Fruit fly (Drosophila melanogaster) whole organism, embryonic: Measurements from ENCODE around the gene CG7139.
A peak's percentile ranks its signal among the peaks of the same experiment; 100 is the strongest.

Experiments
- Adf1 ChIP-seq: fragments of 200-800 bp; sonication (Bioruptor generic); IDR thresholded peaks from 2 replicates; pipeline ENCODE4 v1.3.6; 2022; ENCODE audit warnings: missing biosample characterization, missing genetic modification characterization
- Aef1 ChIP-seq: fragments of 200-800 bp; sonication (Bioruptor generic); IDR thresholded peaks from 3 replicates; pipeline ENCODE4 v1.3.6; 2022; ENCODE audit warnings: missing biosample characterization, missing genetic modification characterization
- Bteb2 ChIP-seq: fragments of 200-800 bp; sonication (Bioruptor generic); optimal IDR thresholded peaks from 2 replicates; lab custom pipeline; 2016; ENCODE audit warnings: missing biosample characterization, missing genetic modification characterization
- CG10321 ChIP-seq: fragments of 200-800 bp; sonication (Bioruptor generic); IDR thresholded peaks from 2 replicates; pipeline ENCODE4 v1.3.6; 2022; ENCODE audit warnings: missing biosample characterization, missing genetic modification characterization
- CG10979 ChIP-seq: fragments of 200-800 bp; sonication (Bioruptor generic); optimal IDR thresholded peaks from 2 replicates; lab custom pipeline; 2018; ENCODE audit warnings: missing biosample characterization, mild to moderate bottlenecking, missing genetic modification characterization, moderate library complexity
- CG15073 ChIP-seq: fragments of 200-800 bp; sonication (Bioruptor generic); optimal IDR thresholded peaks from 2 replicates; lab custom pipeline; 2016; ENCODE audit warnings: missing biosample characterization, missing genetic modification characterization
- CG15514 ChIP-seq: fragments of 200-800 bp; sonication (Bioruptor generic); optimal IDR thresholded peaks from 3 replicates; lab custom pipeline; 2017; ENCODE audit warnings: missing biosample characterization, missing genetic modification characterization, mild to moderate bottlenecking, moderate library complexity, missing genetic modification reagents
- CG17829 ChIP-seq: fragments of 200-800 bp; optimal IDR thresholded peaks from 2 replicates; lab custom pipeline; 2019; ENCODE audit warnings: missing biosample characterization, mild to moderate bottlenecking, missing genetic modification characterization, moderate library complexity
- CG18619 ChIP-seq: fragments of 200-800 bp; sonication (Bioruptor generic); optimal IDR thresholded peaks from 3 replicates; lab custom pipeline; 2017; ENCODE audit warnings: missing biosample characterization, mild to moderate bottlenecking, missing genetic modification characterization
- CG31224 ChIP-seq: fragments of 200-800 bp; sonication (Bioruptor generic); IDR thresholded peaks from 2 replicates; pipeline ENCODE4 v1.3.6; 2022; ENCODE audit warnings: missing biosample characterization, missing genetic modification characterization
- CG31365 ChIP-seq: fragments of 200-800 bp; sonication (Bioruptor generic); optimal IDR thresholded peaks from 2 replicates; lab custom pipeline; 2018; ENCODE audit warnings: missing biosample characterization, mild to moderate bottlenecking, missing genetic modification characterization
- CG3407 ChIP-seq: fragments of 200-800 bp; sonication (Bioruptor generic); optimal IDR thresholded peaks from 2 replicates; lab custom pipeline; 2018; ENCODE audit warnings: missing biosample characterization, mild to moderate bottlenecking, missing genetic modification characterization
- CG4854 ChIP-seq: fragments of 200-800 bp; sonication (Bioruptor generic); optimal IDR thresholded peaks from 2 replicates; lab custom pipeline; 2016; ENCODE audit warnings: missing biosample characterization, missing genetic modification characterization, inconsistent platforms
- CG5180 ChIP-seq: fragments of 200-800 bp; sonication (Bioruptor generic); optimal IDR thresholded peaks from 3 replicates; lab custom pipeline; 2017; ENCODE audit warnings: missing biosample characterization, missing genetic modification characterization, mild to moderate bottlenecking, moderate library complexity, missing genetic modification reagents
- CG6254 ChIP-seq: fragments of 200-800 bp; sonication (Bioruptor generic); optimal IDR thresholded peaks from 3 replicates; lab custom pipeline; 2017; ENCODE audit warnings: mild to moderate bottlenecking, missing biosample characterization, missing genetic modification reagents, missing genetic modification characterization
- CG6654 ChIP-seq: fragments of 200-800 bp; sonication (Bioruptor generic); optimal IDR thresholded peaks from 2 replicates; lab custom pipeline; 2017; ENCODE audit warnings: missing biosample characterization, mild to moderate bottlenecking, missing genetic modification characterization
- CG6791 ChIP-seq: fragments of 200-800 bp; sonication (Bioruptor generic); IDR thresholded peaks from 3 replicates; pipeline ENCODE4 v1.3.6; 2022; ENCODE audit warnings: missing biosample characterization, missing genetic modification characterization; ENCODE audit not compliant: partially characterized antibody
- CG7786 ChIP-seq: fragments of 200-800 bp; sonication (Bioruptor generic); optimal IDR thresholded peaks from 2 replicates; lab custom pipeline; 2016; ENCODE audit warnings: missing biosample characterization, missing genetic modification characterization
- CG8359 ChIP-seq: fragments of 200-800 bp; sonication (Bioruptor generic); optimal IDR thresholded peaks from 2 replicates; lab custom pipeline; 2017; ENCODE audit warnings: missing biosample characterization, mild to moderate bottlenecking, missing genetic modification characterization, borderline replicate concordance
- CG8388 ChIP-seq: fragments of 200-800 bp; sonication (Bioruptor generic); optimal IDR thresholded peaks from 2 replicates; lab custom pipeline; 2019; ENCODE audit warnings: missing biosample characterization, mild to moderate bottlenecking, missing genetic modification characterization, moderate library complexity
- D ChIP-seq, 2 experiments: fragments of 200-800 bp in 1 of 2; fragments of >200 bp in 1 of 2; sonication (Bioruptor generic) in 1 of 2; optimal IDR thresholded peaks; 2 replicates in 1 of 2; 3 replicates in 1 of 2; lab custom pipeline; 2017; ENCODE audit warnings: mild to moderate bottlenecking in 1 of 2, missing biosample characterization in 1 of 2, missing genetic modification characterization in 1 of 2, missing genetic modification reagents in 1 of 2
- D19A ChIP-seq: fragments of 200-800 bp; optimal IDR thresholded peaks from 3 replicates; lab custom pipeline; 2019; ENCODE audit warnings: missing biosample characterization, mild to moderate bottlenecking, missing genetic modification characterization, moderate library complexity
- D19B ChIP-seq: fragments of 200-800 bp; sonication (Bioruptor generic); optimal IDR thresholded peaks from 2 replicates; lab custom pipeline; 2017; ENCODE audit warnings: missing biosample characterization, mild to moderate bottlenecking, missing genetic modification characterization
- Dip3 ChIP-seq: fragments of 200-800 bp; sonication (Bioruptor generic); optimal IDR thresholded peaks from 3 replicates; lab custom pipeline; 2016; ENCODE audit warnings: missing biosample characterization, missing genetic modification characterization
- Drgx ChIP-seq: fragments of 200-800 bp; sonication (Bioruptor generic); IDR thresholded peaks from 2 replicates; pipeline ENCODE4 v1.3.6; 2022; ENCODE audit warnings: missing biosample characterization, missing genetic modification characterization
- Gug ChIP-seq: fragments of 200-800 bp; sonication (Bioruptor generic); IDR thresholded peaks from 4 replicates; pipeline ENCODE4 v1.3.6; 2022; ENCODE audit warnings: missing biosample characterization, missing genetic modification characterization
- HHEX ChIP-seq: fragments of 200-800 bp; sonication (Bioruptor generic); optimal IDR thresholded peaks from 3 replicates; lab custom pipeline; 2017; ENCODE audit warnings: missing biosample characterization, mild to moderate bottlenecking, missing genetic modification characterization, missing genetic modification reagents
- Hr3 ChIP-seq: fragments of 200-800 bp; sonication (Bioruptor generic); optimal IDR thresholded peaks from 3 replicates; lab custom pipeline; 2016; ENCODE audit warnings: missing biosample characterization, missing genetic modification characterization
- Myb ChIP-seq: fragments of 200-800 bp; sonication (Bioruptor generic); optimal IDR thresholded peaks from 2 replicates; lab custom pipeline; 2016; ENCODE audit warnings: missing biosample characterization, missing genetic modification characterization
- NFAT ChIP-seq: fragments of 200-800 bp; sonication (Bioruptor generic); IDR thresholded peaks from 2 replicates; pipeline ENCODE4 v1.3.6; 2022; ENCODE audit warnings: missing biosample characterization, missing genetic modification characterization
- NfI ChIP-seq: fragments of 200-800 bp; sonication (Bioruptor generic); optimal IDR thresholded peaks from 3 replicates; lab custom pipeline; 2018; ENCODE audit warnings: missing biosample characterization, mild to moderate bottlenecking, missing genetic modification characterization, moderate library complexity
- Ptx1 ChIP-seq: fragments of 200-800 bp; sonication (Bioruptor generic); IDR thresholded peaks from 2 replicates; pipeline ENCODE4 v1.3.6; 2022; ENCODE audit warnings: missing biosample characterization, missing genetic modification characterization
- Sry-δ ChIP-seq: fragments of 200-800 bp; sonication (Bioruptor generic); optimal IDR thresholded peaks from 2 replicates; lab custom pipeline; 2016; ENCODE audit warnings: missing biosample characterization, missing genetic modification characterization
- ase ChIP-seq: fragments of 200-800 bp; sonication (Bioruptor generic); IDR thresholded peaks from 3 replicates; pipeline ENCODE4 v1.3.6; 2022; ENCODE audit warnings: missing biosample characterization, missing genetic modification characterization
- bab2 ChIP-seq: fragments of 200-800 bp; sonication (Bioruptor generic); optimal IDR thresholded peaks from 2 replicates; lab custom pipeline; 2016; ENCODE audit warnings: missing biosample characterization, missing genetic modification characterization
- btn ChIP-seq: fragments of 200-800 bp; sonication (Bioruptor generic); optimal IDR thresholded peaks from 2 replicates; lab custom pipeline; 2016; ENCODE audit warnings: missing biosample characterization, missing genetic modification characterization
- cato ChIP-seq: fragments of 200-800 bp; sonication (Bioruptor generic); optimal IDR thresholded peaks from 2 replicates; lab custom pipeline; 2016; ENCODE audit warnings: missing biosample characterization, missing genetic modification characterization, borderline replicate concordance
- dan ChIP-seq: fragments of 200-800 bp; sonication (Bioruptor generic); IDR thresholded peaks from 2 replicates; pipeline ENCODE4 v1.3.6; 2022; ENCODE audit warnings: missing biosample characterization, missing genetic modification characterization
- dpn ChIP-seq, 2 experiments: fragments of 200-800 bp; sonication (Bioruptor generic); optimal IDR thresholded peaks; 3 replicates each; lab custom pipeline; 2016; ENCODE audit warnings: missing biosample characterization in 2 of 2, missing genetic modification characterization in 2 of 2
- fd64A ChIP-seq: fragments of 200-800 bp; sonication (Bioruptor generic); optimal IDR thresholded peaks from 3 replicates; lab custom pipeline; 2018; ENCODE audit warnings: missing biosample characterization, mild to moderate bottlenecking, missing genetic modification characterization
- gcm2 ChIP-seq: fragments of 200-800 bp; sonication (Bioruptor generic); optimal IDR thresholded peaks from 2 replicates; lab custom pipeline; 2016; ENCODE audit warnings: missing biosample characterization, missing genetic modification characterization
- gem ChIP-seq: fragments of 200-800 bp; sonication (Bioruptor generic); optimal IDR thresholded peaks from 2 replicates; lab custom pipeline; 2019; ENCODE audit warnings: missing biosample characterization, mild to moderate bottlenecking, missing genetic modification characterization, moderate library complexity
- hb ChIP-seq: fragments of 200-800 bp; sonication (Bioruptor generic); IDR thresholded peaks from 3 replicates; pipeline ENCODE4 v1.3.6; 2022; ENCODE audit warnings: missing biosample characterization, missing genetic modification characterization; ENCODE audit not compliant: partially characterized antibody
- odd ChIP-seq: fragments of 200-800 bp; sonication (Bioruptor generic); optimal IDR thresholded peaks from 2 replicates; lab custom pipeline; 2017; ENCODE audit warnings: missing biosample characterization, mild to moderate bottlenecking, missing genetic modification characterization
- slou ChIP-seq: fragments of 200-800 bp; sonication (Bioruptor generic); optimal IDR thresholded peaks from 3 replicates; lab custom pipeline; 2016; ENCODE audit warnings: missing biosample characterization, missing genetic modification characterization
- stc ChIP-seq: fragments of 200-800 bp; sonication (Bioruptor generic); IDR thresholded peaks from 2 replicates; pipeline ENCODE4 v1.3.6; 2022; ENCODE audit warnings: missing biosample characterization, missing genetic modification characterization
- tin ChIP-seq: fragments of 200-800 bp; sonication (Bioruptor generic); optimal IDR thresholded peaks from 3 replicates; lab custom pipeline; 2016; ENCODE audit warnings: missing biosample characterization, missing genetic modification characterization
- tup ChIP-seq: fragments of 200-800 bp; sonication (Bioruptor generic); optimal IDR thresholded peaks from 2 replicates; lab custom pipeline; 2016; ENCODE audit warnings: missing biosample characterization, mild to moderate bottlenecking, missing genetic modification characterization, moderate library complexity
- z ChIP-seq: fragments of 200-800 bp; sonication (Bioruptor generic); IDR thresholded peaks from 3 replicates; pipeline ENCODE4 v1.3.6; 2022; ENCODE audit warnings: missing biosample characterization, missing genetic modification characterization
- zf30C ChIP-seq: fragments of 200-800 bp; sonication (Bioruptor generic); optimal IDR thresholded peaks from 3 replicates; lab custom pipeline; 2018; ENCODE audit warnings: missing biosample characterization, mild to moderate bottlenecking, missing genetic modification characterization

CG7139 gene

DNA sequence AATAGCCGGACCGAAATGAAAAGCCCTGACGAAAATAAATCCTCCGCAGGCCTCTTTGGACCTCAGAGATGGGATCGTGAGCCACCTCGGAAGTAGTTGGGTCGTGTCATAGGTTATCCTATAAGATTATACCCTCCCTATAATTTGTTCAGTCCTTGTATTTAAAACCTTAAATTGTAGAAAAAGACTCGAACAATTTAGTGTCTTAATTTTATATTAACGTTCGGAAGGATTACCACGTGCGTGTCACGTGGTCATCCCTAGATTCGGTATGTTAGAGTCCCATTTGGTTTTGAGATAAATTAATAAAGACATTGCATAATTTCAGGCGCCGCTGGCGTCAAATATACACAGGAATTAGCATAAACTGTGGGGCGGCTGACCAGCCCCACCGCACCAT lies 6.4 kb upstream of the CG7139 start (continued):
- TF ChIP-seq NfI (GFP tag; lab: Kevin White, UChicago) = peak; percentile 37
- peak; percentile 50 to 58 for TF ChIP-seq dpn (GFP tag; optimal IDR thresholded peaks at IDR 0.05; lab: Kevin White, UChicago)
- TF ChIP-seq hb = peak; percentile 64; the same call in 1 of the 3 replicates
- TF ChIP-seq bab2 (GFP tag; lab: Kevin White, UChicago) = peak; percentile 61
- no peak for TF ChIP-seq CG15073
- peak; percentile 67 for TF ChIP-seq gem (tag; lab: Kevin White, UChicago)
- peak; percentile 53; the same call in 1 of the 2 replicates for TF ChIP-seq NFAT (GFP tag; lab: Robert Waterston, UW)
- TF ChIP-seq Drgx (GFP tag; lab: Robert Waterston, UW) = peak; percentile 63
- peak; percentile 15 for TF ChIP-seq Myb (GFP tag; lab: Kevin White, UChicago)
- peak; percentile 47 for TF ChIP-seq CG17829 (tag; lab: Kevin White, UChicago)
- no peak for TF ChIP-seq CG5180 (GFP tag; lab: Kevin White, UChicago)
- no peak for TF ChIP-seq fd64A (GFP tag; lab: Kevin White, UChicago)
- TF ChIP-seq dan = no peak
- peak; percentile 45; the same call in 1 of the 2 replicates for TF ChIP-seq stc (GFP tag; lab: Robert Waterston, UW)
- peak; percentile 34 for TF ChIP-seq btn (GFP tag; lab: Kevin White, UChicago)
- TF ChIP-seq tup (GFP tag; lab: Kevin White, UChicago) = peak; percentile 21
- TF ChIP-seq CG6654 = no peak
- TF ChIP-seq CG4854 (GFP tag; lab: Kevin White, UChicago) = no peak
- TF ChIP-seq D (optimal IDR thresholded peaks at IDR 0.05; lab: Kevin White, UChicago) = no peak
- peak; percentile 24 for TF ChIP-seq D (GFP tag; optimal IDR thresholded peaks at IDR 0.05; lab: Kevin White, UChicago)
- TF ChIP-seq CG10979 (tag; lab: Kevin White, UChicago) = peak; percentile 67
- no peak for TF ChIP-seq CG31365 (tag; lab: Kevin White, UChicago)
- peak; percentile 28 for TF ChIP-seq CG15514
- no peak for TF ChIP-seq zf30C (GFP tag; lab: Kevin White, UChicago)
- peak; percentile 22 for TF ChIP-seq Hr3
- TF ChIP-seq Aef1 (GFP tag; lab: Robert Waterston, UW) = peak; percentile 22; the same call in 1 of the 3 replicates
- peak; percentile 44 for TF ChIP-seq CG7786
- peak; percentile 25 for TF ChIP-seq odd (GFP tag; lab: Kevin White, UChicago)
- TF ChIP-seq Bteb2 = peak; percentile 37
- peak; percentile 38; the same call in 1 of the 4 replicates for TF ChIP-seq Gug
- no peak for TF ChIP-seq CG10321 (GFP tag; lab: Robert Waterston, UW)
- no peak for TF ChIP-seq ase (GFP tag; lab: Robert Waterston, UW)
- no peak; the same call in 1 of the 2 replicates for TF ChIP-seq Adf1 (GFP tag; lab: Robert Waterston, UW)
- TF ChIP-seq CG18619 (GFP tag; lab: Kevin White, UChicago) = no peak
- peak; percentile 45 for TF ChIP-seq Dip3 (GFP tag; lab: Kevin White, UChicago)
- 0 out of 2 replicates have a peak, but pooled peaks have one; percentile 9 for TF ChIP-seq CG31224 (GFP tag; lab: Robert Waterston, UW)
- TF ChIP-seq D19A (tag; lab: Kevin White, UChicago) = peak; percentile 39
- TF ChIP-seq z (GFP tag; lab: Robert Waterston, UW) = no peak
- no peak for TF ChIP-seq CG8359 (GFP tag; lab: Kevin White, UChicago)
- no peak for TF ChIP-seq gcm2
- no peak for TF ChIP-seq slou (GFP tag; lab: Kevin White, UChicago)
- TF ChIP-seq HHEX = peak; percentile 50
- TF ChIP-seq CG6254 = peak; percentile 39
- no peak for TF ChIP-seq cato (GFP tag; lab: Kevin White, UChicago)
- TF ChIP-seq CG6791 (GFP tag; lab: Robert Waterston, UW) = peak; percentile 85
- TF ChIP-seq CG8388 (GFP tag; lab: Kevin White, UChicago) = peak; percentile 61
- peak; percentile 7 for TF ChIP-seq CG3407
- peak; percentile 64 for TF ChIP-seq tin (GFP tag; lab: Kevin White, UChicago)
- peak; percentile 74 for TF ChIP-seq Sry-δ (GFP tag; lab: Kevin White, UChicago)
- no peak for TF ChIP-seq D19B (GFP tag; lab: Kevin White, UChicago)
- peak; percentile 60 for TF ChIP-seq Ptx1 (GFP tag; lab: Robert Waterston, UW)
